Worm (Caenorhabditis elegans): ENCODE measurements around the gene tag-18.

Gene tag-18

DNA sequence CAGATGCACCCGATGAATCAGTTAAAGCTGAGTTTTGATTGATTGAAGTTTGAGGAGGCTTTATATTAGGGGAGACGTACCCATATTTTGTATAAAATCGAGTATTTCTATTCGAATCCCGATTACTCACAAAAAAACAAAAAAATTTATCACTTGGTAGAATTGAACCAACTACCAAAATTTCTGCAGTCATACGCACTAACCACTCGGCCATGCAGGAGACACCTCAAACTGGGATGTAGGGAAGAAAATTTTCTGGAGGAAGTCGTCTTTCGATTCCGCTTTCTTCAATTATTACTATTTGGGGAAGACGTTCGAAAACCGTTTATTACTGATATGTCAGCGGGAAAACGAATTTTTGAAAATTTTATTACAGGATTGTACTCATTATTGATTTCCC lies 11.3 kb downstream of the tag-18 start:
- TF ChIP-seq rcor-1 (GFP tag; IDR thresholded peaks at IDR 0.05) (0 out of 2 replicates have a peak, but pooled peaks have one; percentile 12), Y56A3A.18 (GFP tag; IDR thresholded peaks at IDR 0.05) (0 out of 2 replicates have a peak, but pooled peaks have one; percentile 17), egl-44 (GFP tag; IDR thresholded peaks at IDR 0.05) (peak; percentile 56; the same call in 1 of the 2 replicates), D2030.7 (GFP tag; IDR thresholded peaks at IDR 0.05) (peak; percentile 25; the same call in 1 of the 2 replicates), pbrm-1 (GFP tag; IDR thresholded peaks at IDR 0.05) (0 out of 2 replicates have a peak, but pooled peaks have one; percentile 13), ztf-25 (GFP tag; IDR thresholded peaks at IDR 0.05) (peak; percentile 74; the same call in 1 of the 2 replicates), lin-26 (GFP tag; IDR thresholded peaks at IDR 0.05) (peak; percentile 42; the same call in 1 of the 2 replicates)

DNA sequence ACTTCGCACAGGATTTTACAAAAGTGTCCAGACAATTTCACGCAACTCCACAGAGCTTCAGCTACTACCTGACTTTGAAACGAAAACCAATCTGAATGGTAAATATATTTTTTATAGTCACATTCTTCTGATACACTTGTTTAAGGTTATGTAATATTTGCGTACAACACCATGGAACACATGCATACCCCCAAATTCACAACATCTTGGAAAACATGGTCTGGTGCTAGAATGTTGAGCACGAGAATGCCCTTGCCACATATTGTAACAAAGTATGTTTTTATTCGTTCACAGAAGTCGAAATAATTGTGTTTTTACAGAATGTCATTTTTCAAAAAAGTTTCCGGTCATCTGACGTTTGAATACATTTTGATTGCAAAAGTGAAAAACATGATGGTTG lies 18.0 kb downstream of the tag-18 start:
- no peak for TF ChIP-seq madf-8 (GFP tag; conservative IDR thresholded peaks at IDR 0.05)
- no peak for TF ChIP-seq let-607 (tag; optimal IDR thresholded peaks at IDR 0.05)
- no peak for TF ChIP-seq zfh-2 (GFP tag; conservative IDR thresholded peaks at IDR 0.05)
- TF ChIP-seq tbx-9 (tag; optimal IDR thresholded peaks at IDR 0.05; ENCODE audit: borderline replicate concordance): no peak
- TF ChIP-seq ceh-91 (GFP tag; IDR thresholded peaks at IDR 0.05): no peak
- no peak for TF ChIP-seq hsf-1 (GFP tag; IDR thresholded peaks at IDR 0.05)
- TF ChIP-seq lin-26 (GFP tag; IDR thresholded peaks at IDR 0.05): no peak
- no peak for TF ChIP-seq F49E8.2 (tag; optimal IDR thresholded peaks at IDR 0.05; ENCODE audit: insufficient read depth)
- TF ChIP-seq rcor-1 (GFP tag; IDR thresholded peaks at IDR 0.05): no peak
- TF ChIP-seq mes-4 (tag; optimal IDR thresholded peaks at IDR 0.05): no peak
- no peak for TF ChIP-seq ama-1 (optimal IDR thresholded peaks at IDR 0.05)
- TF ChIP-seq ama-1 (GFP tag; optimal IDR thresholded peaks at IDR 0.05): no peak
- TF ChIP-seq let-526 (GFP tag; IDR thresholded peaks at IDR 0.05): no peak
- no peak for TF ChIP-seq xnd-1 (tag; optimal IDR thresholded peaks at IDR 0.05)
- TF ChIP-seq attf-6 (GFP tag; IDR thresholded peaks at IDR 0.05): no peak
- no peak for TF ChIP-seq F22D6.2 (tag; optimal IDR thresholded peaks at IDR 0.05)
- TF ChIP-seq bed-2 (GFP tag; IDR thresholded peaks at IDR 0.05): no peak
- no peak for TF ChIP-seq nhr-80 (tag; optimal IDR thresholded peaks at IDR 0.05)

DNA sequence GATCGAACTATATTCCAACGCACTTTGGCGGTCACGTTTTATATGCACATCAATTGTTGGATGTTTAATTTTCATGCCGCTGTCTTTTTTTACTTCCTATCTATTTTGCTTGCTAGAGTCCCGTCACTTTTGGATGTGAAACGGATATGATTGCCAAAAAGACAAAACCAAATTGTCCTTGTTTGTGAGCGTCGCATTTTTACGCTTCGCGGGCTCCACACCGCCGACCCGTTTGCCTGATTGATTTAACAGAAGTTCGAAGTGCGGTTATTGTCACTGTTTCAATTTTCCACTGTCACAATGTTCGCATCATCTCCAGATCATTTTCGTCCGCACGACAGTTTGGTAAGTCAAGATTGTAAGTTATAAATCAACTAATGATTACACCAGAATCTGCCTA lies 19.0 kb downstream of the tag-18 start, which contains the start of gene C01C4.2:
Gene C01C4.2, plus strand, starts transcription at position 301 of the 400 bp plus-strand sequence.
- no peak for TF ChIP-seq attf-3 (GFP tag; conservative IDR thresholded peaks at IDR 0.05)
- no peak for TF ChIP-seq C17E4.6 (GFP tag; IDR thresholded peaks at IDR 0.05)
- no peak for TF ChIP-seq nhr-90 (tag; optimal IDR thresholded peaks at IDR 0.05)
- no peak for TF ChIP-seq ztf-6 (GFP tag; IDR thresholded peaks at IDR 0.05)
- TF ChIP-seq sdz-38 (tag; optimal IDR thresholded peaks at IDR 0.05): no peak
- no peak for TF ChIP-seq rec-8 (tag; optimal IDR thresholded peaks at IDR 0.05)
- no peak for TF ChIP-seq let-526 (GFP tag; IDR thresholded peaks at IDR 0.05)
- no peak for TF ChIP-seq hsf-1 (GFP tag; IDR thresholded peaks at IDR 0.05)
- no peak for TF ChIP-seq aptf-3 (GFP tag; IDR thresholded peaks at IDR 0.05)
- no peak for TF ChIP-seq cebp-1 (GFP tag; IDR thresholded peaks at IDR 0.05)
- no peak for TF ChIP-seq cebp-1 (tag; optimal IDR thresholded peaks at IDR 0.05)
- TF ChIP-seq nhr-80 (tag; optimal IDR thresholded peaks at IDR 0.05): no peak
- no peak for TF ChIP-seq ztf-26 (tag; optimal IDR thresholded peaks at IDR 0.05)
- no peak for TF ChIP-seq pbrm-1 (GFP tag; IDR thresholded peaks at IDR 0.05)
- no peak for TF ChIP-seq lin-40 (tag; optimal IDR thresholded peaks at IDR 0.05)
- TF ChIP-seq mes-4 (tag; optimal IDR thresholded peaks at IDR 0.05): no peak

DNA sequence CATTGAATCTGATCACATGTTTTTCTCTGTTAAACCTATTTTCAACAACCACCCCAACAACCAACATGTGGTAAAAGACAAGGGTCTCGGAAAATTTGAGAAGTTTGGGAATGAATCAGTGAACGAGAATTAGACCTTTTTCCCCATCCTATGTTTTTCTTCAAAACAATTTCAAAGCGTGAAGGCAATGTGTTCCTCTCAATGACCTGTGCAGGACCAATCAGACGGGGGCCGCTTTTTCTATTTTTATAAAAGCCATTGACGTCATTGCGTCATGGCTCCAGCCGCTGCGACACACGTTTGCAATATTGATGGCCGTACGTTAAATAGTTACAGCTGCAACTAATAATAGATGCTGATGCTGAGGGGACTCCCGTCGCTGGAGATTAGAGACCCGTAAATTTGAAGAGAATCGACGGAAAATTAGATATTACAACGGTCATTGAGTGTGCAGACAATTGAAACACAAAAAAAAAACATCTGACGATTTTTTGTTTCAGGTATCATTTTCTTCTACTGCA lies 22.2 kb downstream of the tag-18 start:
- TF ChIP-seq ama-1 (optimal IDR thresholded peaks at IDR 0.05) (no peak), ama-1 (GFP tag; optimal IDR thresholded peaks at IDR 0.05) (no peak), nhr-179 (tag; optimal IDR thresholded peaks at IDR 0.05) (no peak), aptf-2 (GFP tag; conservative IDR thresholded peaks at IDR 0.05) (no peak), hlh-12 (tag; optimal IDR thresholded peaks at IDR 0.05) (no peak), madf-10 (tag; optimal IDR thresholded peaks at IDR 0.05) (no peak), lir-1 (GFP tag; conservative IDR thresholded peaks at IDR 0.05) (no peak), mxl-1 (tag; optimal IDR thresholded peaks at IDR 0.05) (no peak), ztf-25 (GFP tag; IDR thresholded peaks at IDR 0.05) (no peak), K11D2.4 (GFP tag; IDR thresholded peaks at IDR 0.05) (0 out of 2 replicates have a peak, but pooled peaks have one; percentile 13), F55B11.4 (tag; optimal IDR thresholded peaks at IDR 0.05; ENCODE audit: borderline replicate concordance, insufficient read depth) (no peak), K12H6.12 (tag; optimal IDR thresholded peaks at IDR 0.05) (peak; percentile 27), tlf-1 (GFP tag; optimal IDR thresholded peaks at IDR 0.05) (no peak), let-607 (tag; optimal IDR thresholded peaks at IDR 0.05) (no peak)

All from whole organism, young adult.